Fruit fly (Drosophila melanogaster) whole organism, pupa: ENCODE data around the gene CG7126.

Experiments used
- CG10348 ChIP-seq: fragments of 200-800 bp; sonication (Bioruptor generic); IDR thresholded peaks from 2 replicates; pipeline ENCODE4 v1.3.6; 2022; ENCODE audit warnings: missing biosample characterization, missing genetic modification characterization
- CG12605 ChIP-seq: fragments of 200-800 bp; sonication (Bioruptor generic); IDR thresholded peaks from 2 replicates; pipeline ENCODE4 v1.3.6; 2022; ENCODE audit warnings: missing biosample characterization, missing genetic modification characterization
- CG13204 ChIP-seq: fragments of 200-800 bp; sonication (Bioruptor generic); optimal IDR thresholded peaks from 2 replicates; lab custom pipeline; 2018; ENCODE audit warnings: missing biosample characterization, mild to moderate bottlenecking, missing genetic modification characterization, moderate library complexity
- CG14655 ChIP-seq: fragments of 200-800 bp; sonication (Bioruptor generic); optimal IDR thresholded peaks from 3 replicates; lab custom pipeline; 2017; ENCODE audit warnings: mild to moderate bottlenecking, missing biosample characterization, missing genetic modification reagents, missing genetic modification characterization
- CG15710 ChIP-seq: fragments of 200-800 bp; sonication (Bioruptor generic); optimal IDR thresholded peaks from 2 replicates; lab custom pipeline; 2018; ENCODE audit warnings: missing biosample characterization, mild to moderate bottlenecking, missing genetic modification characterization, moderate library complexity
- CG17806 ChIP-seq: fragments of 200-800 bp; sonication (Bioruptor generic); optimal IDR thresholded peaks from 2 replicates; lab custom pipeline; 2018; ENCODE audit warnings: missing biosample characterization, mild to moderate bottlenecking, missing genetic modification characterization, moderate library complexity
- CG32121 ChIP-seq: fragments of 200-800 bp; sonication (Bioruptor generic); IDR thresholded peaks from 2 replicates; pipeline ENCODE4 v1.3.6; 2022; ENCODE audit warnings: missing biosample characterization, missing genetic modification characterization
- CG34367 ChIP-seq: fragments of 200-800 bp; sonication (Bioruptor generic); optimal IDR thresholded peaks from 2 replicates; lab custom pipeline; 2018; ENCODE audit warnings: missing biosample characterization, mild to moderate bottlenecking, missing genetic modification characterization
- CG4496 ChIP-seq: fragments of 200-800 bp; sonication (Bioruptor generic); IDR thresholded peaks from 3 replicates; pipeline ENCODE4 v1.3.6; 2022; ENCODE audit warnings: missing biosample characterization, missing genetic modification characterization
- CG8159 ChIP-seq: fragments of 200-800 bp; sonication (Bioruptor generic); optimal IDR thresholded peaks from 3 replicates; lab custom pipeline; 2018; ENCODE audit warnings: missing biosample characterization, mild to moderate bottlenecking, missing genetic modification characterization, moderate library complexity
- CG8301 ChIP-seq: fragments of 200-800 bp; sonication (Bioruptor generic); optimal IDR thresholded peaks from 2 replicates; lab custom pipeline; 2018; ENCODE audit warnings: missing biosample characterization, mild to moderate bottlenecking, missing genetic modification characterization
- CG9948 ChIP-seq: fragments of 200-800 bp; sonication (Bioruptor generic); optimal IDR thresholded peaks from 2 replicates; lab custom pipeline; 2018; ENCODE audit warnings: missing biosample characterization, mild to moderate bottlenecking, missing genetic modification characterization, moderate library complexity
- D1 ChIP-seq: fragments of 200-800 bp; sonication (Bioruptor generic); optimal IDR thresholded peaks from 2 replicates; lab custom pipeline; 2018; ENCODE audit warnings: missing biosample characterization, mild to moderate bottlenecking, missing genetic modification characterization, moderate library complexity
- EcR ChIP-seq: fragments of 200-800 bp; sonication (Bioruptor generic); optimal IDR thresholded peaks from 3 replicates; lab custom pipeline; 2019; ENCODE audit warnings: missing biosample characterization, missing genetic modification characterization, mild to moderate bottlenecking, moderate library complexity, missing genetic modification reagents
- Ets98B ChIP-seq: fragments of 200-800 bp; sonication (Bioruptor generic); IDR thresholded peaks from 2 replicates; pipeline ENCODE4 v1.3.6; 2022; ENCODE audit warnings: missing biosample characterization, missing genetic modification characterization
- Pif1A ChIP-seq: fragments of 200-800 bp; sonication (Bioruptor generic); optimal IDR thresholded peaks from 3 replicates; lab custom pipeline; 2016; ENCODE audit warnings: missing biosample characterization, missing genetic modification characterization
- Pif1B ChIP-seq: fragments of 200-800 bp; sonication (Bioruptor generic); optimal IDR thresholded peaks from 3 replicates; lab custom pipeline; 2016; ENCODE audit warnings: missing biosample characterization, missing genetic modification characterization
- Snoo ChIP-seq: fragments of 200-800 bp; sonication (Bioruptor generic); optimal IDR thresholded peaks from 3 replicates; lab custom pipeline; 2017; ENCODE audit warnings: missing biosample characterization, mild to moderate bottlenecking, missing genetic modification characterization, inconsistent platforms
- fd96Ca ChIP-seq: fragments of 200-800 bp; sonication (Bioruptor generic); IDR thresholded peaks from 3 replicates; pipeline ENCODE4 v1.3.6; 2022; ENCODE audit warnings: missing biosample characterization, missing genetic modification characterization
- gl ChIP-seq: fragments of 200-800 bp; sonication (Bioruptor generic); optimal IDR thresholded peaks from 2 replicates; lab custom pipeline; 2018; ENCODE audit warnings: missing biosample characterization, mild to moderate bottlenecking, missing genetic modification characterization
- rn ChIP-seq: fragments of 200-800 bp; sonication (Bioruptor generic); IDR thresholded peaks from 2 replicates; pipeline ENCODE4 v1.3.6; 2022; ENCODE audit warnings: missing biosample characterization, missing genetic modification characterization

The CG7126 gene

DNA sequence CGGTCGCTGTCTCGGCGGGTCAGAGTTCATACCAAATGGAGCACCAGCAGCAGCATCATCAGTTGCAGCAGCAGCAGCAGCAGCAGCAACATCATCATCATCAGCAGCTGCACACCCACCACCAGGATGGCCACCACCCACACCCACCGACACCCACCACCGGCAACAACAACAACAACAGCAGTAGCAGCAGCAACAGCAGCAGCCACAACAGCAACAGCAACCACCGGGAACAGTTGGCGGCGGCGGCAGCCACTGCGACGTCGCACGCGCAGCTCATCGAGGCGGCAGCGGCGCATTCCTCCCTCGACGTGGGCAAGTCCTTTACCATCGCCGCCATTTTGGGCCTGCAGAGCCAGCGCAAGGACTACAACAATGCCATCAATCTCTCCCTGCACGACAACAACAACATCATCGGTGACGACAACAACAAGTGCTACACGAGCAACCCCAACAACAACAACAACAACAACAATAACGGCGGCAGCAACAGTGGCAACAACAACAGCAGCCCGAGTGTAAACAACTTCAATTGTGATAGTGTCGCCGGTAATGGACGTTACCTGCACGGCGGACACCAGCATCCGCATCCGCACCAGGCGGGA, 32.8 kb downstream of the CG7126 start:
- TF ChIP-seq Pif1A (no peak), fd96Ca (GFP tag; lab: Robert Waterston, UW) (no peak), CG9948 (no peak), CG8159 (tag; lab: Kevin White, UChicago) (no peak), CG14655 (GFP tag; lab: Kevin White, UChicago) (no peak), CG13204 (GFP tag; lab: Kevin White, UChicago) (no peak), Snoo (tag; lab: Kevin White, UChicago) (no peak)

dm6 chr3R:18267489-18267888, 35.2 kb downstream of the CG7126 start, which contains the start of gene CG18599:
Gene CG18599 (plus strand): TSS chr3R:18267789.
- no peak for TF ChIP-seq Snoo (tag; lab: Kevin White, UChicago)
- no peak for TF ChIP-seq Pif1B (GFP tag; lab: Kevin White, UChicago)
- TF ChIP-seq EcR (GFP tag; lab: Kevin White, UChicago) = no peak
- no peak for TF ChIP-seq CG9948
- TF ChIP-seq D1 (tag; lab: Kevin White, UChicago) = no peak
- TF ChIP-seq CG14655 (GFP tag; lab: Kevin White, UChicago) = no peak
- no peak for TF ChIP-seq Ets98B (GFP tag; lab: Robert Waterston, UW)
- TF ChIP-seq CG17806 = no peak
- TF ChIP-seq CG8301 (tag; lab: Kevin White, UChicago) = no peak
- no peak for TF ChIP-seq rn (GFP tag; lab: Robert Waterston, UW)
- TF ChIP-seq CG10348 (GFP tag; lab: Robert Waterston, UW) = no peak
- TF ChIP-seq CG15710 = no peak
- TF ChIP-seq Pif1A = no peak
- no peak for TF ChIP-seq CG4496

DNA sequence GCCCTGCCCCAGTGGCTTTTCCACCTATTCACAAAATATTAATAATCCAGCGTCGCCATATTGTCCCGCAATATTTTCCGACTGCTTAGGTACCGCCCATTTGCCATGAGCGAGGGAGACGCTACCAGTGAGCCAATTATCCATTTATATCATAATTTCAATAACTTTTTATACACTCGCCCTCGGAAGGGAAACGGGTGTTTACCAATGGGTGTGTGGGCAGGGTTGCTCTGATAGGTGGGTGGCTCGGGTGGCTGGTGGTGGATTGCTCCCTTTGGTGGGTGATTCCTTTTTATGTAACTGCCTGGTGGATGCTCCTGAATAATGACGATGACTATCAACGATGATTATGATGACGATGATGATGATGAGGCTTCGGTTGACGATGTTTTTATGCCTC, 36.0 kb downstream of the CG7126 start:
- no peak for TF ChIP-seq CG4496
- TF ChIP-seq D1 (tag; lab: Kevin White, UChicago) = no peak
- TF ChIP-seq rn (GFP tag; lab: Robert Waterston, UW) = no peak
- TF ChIP-seq CG8159 (tag; lab: Kevin White, UChicago) = no peak
- TF ChIP-seq CG32121 (GFP tag; lab: Robert Waterston, UW) = no peak
- TF ChIP-seq CG10348 (GFP tag; lab: Robert Waterston, UW) = no peak
- no peak for TF ChIP-seq Snoo (tag; lab: Kevin White, UChicago)
- TF ChIP-seq, all 21 proteins: peak for 0

DNA sequence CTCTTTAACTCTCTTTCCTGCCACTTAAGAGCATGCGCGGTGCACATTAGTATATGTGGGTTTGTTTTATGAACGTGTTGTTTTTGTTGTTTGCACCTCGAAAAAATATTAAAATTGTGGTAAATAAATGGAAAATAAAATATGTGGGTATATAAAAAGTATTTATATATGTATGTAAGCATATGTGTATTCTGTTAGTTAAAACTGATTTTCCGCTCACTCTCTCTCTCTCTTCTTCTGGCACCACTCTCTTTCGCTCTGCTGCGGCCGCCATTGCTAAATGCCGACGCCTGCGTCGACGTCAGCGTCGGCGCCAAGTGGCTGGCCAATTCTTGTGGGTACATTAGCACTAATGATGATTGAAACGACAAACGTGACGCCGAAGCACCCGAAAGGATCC, 37.4 kb downstream of the CG7126 start:
- no peak for TF ChIP-seq fd96Ca (GFP tag; lab: Robert Waterston, UW)
- TF ChIP-seq CG32121 (GFP tag; lab: Robert Waterston, UW) = no peak
- TF ChIP-seq gl (tag; lab: Kevin White, UChicago) = no peak
- no peak for TF ChIP-seq CG14655 (GFP tag; lab: Kevin White, UChicago)
- TF ChIP-seq CG13204 (GFP tag; lab: Kevin White, UChicago) = no peak
- TF ChIP-seq CG17806 = no peak
- TF ChIP-seq CG8159 (tag; lab: Kevin White, UChicago) = no peak
- TF ChIP-seq Pif1A = no peak
- no peak for TF ChIP-seq EcR (GFP tag; lab: Kevin White, UChicago)
- TF ChIP-seq Pif1B (GFP tag; lab: Kevin White, UChicago) = no peak
- TF ChIP-seq Snoo (tag; lab: Kevin White, UChicago) = no peak
- no peak for TF ChIP-seq CG9948
- TF ChIP-seq CG10348 (GFP tag; lab: Robert Waterston, UW) = no peak
- no peak for TF ChIP-seq CG15710
- no peak for TF ChIP-seq D1 (tag; lab: Kevin White, UChicago)
- TF ChIP-seq CG4496 = no peak
- TF ChIP-seq rn (GFP tag; lab: Robert Waterston, UW) = no peak
- TF ChIP-seq CG34367 (tag; lab: Kevin White, UChicago) = no peak
- TF ChIP-seq, all 21 proteins: peak for 0

- TF ChIP-seq CG34367 (tag; lab: Kevin White, UChicago) = no peak
- no peak for TF ChIP-seq CG13204 (GFP tag; lab: Kevin White, UChicago)
- TF ChIP-seq CG32121 (GFP tag; lab: Robert Waterston, UW) = no peak
- TF ChIP-seq CG15710 = no peak
- TF ChIP-seq EcR (GFP tag; lab: Kevin White, UChicago) = no peak
- no peak for TF ChIP-seq Snoo (tag; lab: Kevin White, UChicago)
- no peak for TF ChIP-seq CG12605
- no peak for TF ChIP-seq CG8301 (tag; lab: Kevin White, UChicago)
- TF ChIP-seq rn (GFP tag; lab: Robert Waterston, UW) = no peak
- TF ChIP-seq CG10348 (GFP tag; lab: Robert Waterston, UW) = no peak
- TF ChIP-seq CG4496 = no peak
- no peak for TF ChIP-seq CG14655 (GFP tag; lab: Kevin White, UChicago)
- no peak for TF ChIP-seq gl (tag; lab: Kevin White, UChicago)
- no peak for TF ChIP-seq CG17806
- TF ChIP-seq Pif1A = no peak
Measured at dm6 chr3R:18261602-18262001, 41.0 kb downstream of the CG7126 start.

dm6 chr3R:18260016-18260415, 42.6 kb downstream of the CG7126 start:
- TF ChIP-seq Snoo (tag; lab: Kevin White, UChicago) = no peak
- no peak for TF ChIP-seq CG15710
- no peak for TF ChIP-seq fd96Ca (GFP tag; lab: Robert Waterston, UW)
- no peak for TF ChIP-seq EcR (GFP tag; lab: Kevin White, UChicago)
- TF ChIP-seq Pif1B (GFP tag; lab: Kevin White, UChicago) = no peak
- no peak for TF ChIP-seq CG17806
- TF ChIP-seq CG8301 (tag; lab: Kevin White, UChicago) = no peak
- no peak for TF ChIP-seq CG10348 (GFP tag; lab: Robert Waterston, UW)
